Fruit fly (Drosophila melanogaster) whole organism, prepupa: ENCODE measurements around the gene CG16789.

ENCODE experiments used
- CG10631 ChIP-seq: fragments of 200-800 bp; sonication (Bioruptor generic); optimal IDR thresholded peaks from 2 replicates; lab custom pipeline; 2016; ENCODE audit warnings: missing biosample characterization, missing genetic modification characterization
- CG34406 ChIP-seq: fragments of 200-800 bp; sonication (Bioruptor generic); optimal IDR thresholded peaks from 3 replicates; lab custom pipeline; 2016; ENCODE audit warnings: missing biosample characterization, missing genetic modification characterization
- CG4318 ChIP-seq: fragments of 200-800 bp; sonication (Bioruptor generic); optimal IDR thresholded peaks from 3 replicates; lab custom pipeline; 2017; ENCODE audit warnings: missing biosample characterization, mild to moderate bottlenecking, missing genetic modification characterization
- CG6163 ChIP-seq: fragments of 200-800 bp; sonication (Bioruptor generic); IDR thresholded peaks from 3 replicates; pipeline ENCODE4 v1.3.6; 2022; ENCODE audit warnings: missing biosample characterization, missing genetic modification characterization
- CG8632 ChIP-seq: fragments of 200-800 bp; sonication (Bioruptor generic); optimal IDR thresholded peaks from 3 replicates; lab custom pipeline; 2016; ENCODE audit warnings: missing biosample characterization, missing genetic modification characterization
- Hr38 ChIP-seq: sonication (Bioruptor generic); optimal IDR thresholded peaks from 2 replicates; lab custom pipeline; 2016; ENCODE audit warnings: missing biosample characterization, missing genetic modification characterization
- OdsH ChIP-seq: fragments of 200-800 bp; sonication (Bioruptor generic); optimal IDR thresholded peaks from 3 replicates; lab custom pipeline; 2016; ENCODE audit warnings: missing biosample characterization, missing genetic modification characterization
- Sox102F ChIP-seq: fragments of 200-800 bp; sonication (Bioruptor generic); optimal IDR thresholded peaks from 2 replicates; lab custom pipeline; 2016; ENCODE audit warnings: missing biosample characterization, mild to moderate bottlenecking, missing genetic modification characterization
- dsx ChIP-seq: fragments of 200-800 bp; optimal IDR thresholded peaks from 3 replicates; lab custom pipeline; 2019; ENCODE audit warnings: missing biosample characterization, mild to moderate bottlenecking, missing genetic modification characterization, moderate library complexity; ENCODE audit not compliant: poor library complexity, severe bottlenecking
- fd85E ChIP-seq: fragments of 200-800 bp; sonication (Bioruptor generic); optimal IDR thresholded peaks from 3 replicates; lab custom pipeline; 2016; ENCODE audit warnings: missing biosample characterization, missing genetic modification characterization
- pdm3 ChIP-seq: fragments of 200-800 bp; sonication (Bioruptor generic); optimal IDR thresholded peaks from 3 replicates; lab custom pipeline; 2016; ENCODE audit warnings: missing biosample characterization, missing genetic modification characterization
- spab ChIP-seq: fragments of 200-800 bp; sonication (Bioruptor generic); optimal IDR thresholded peaks from 2 replicates; lab custom pipeline; 2017; ENCODE audit warnings: missing biosample characterization, mild to moderate bottlenecking, missing genetic modification characterization, missing genetic modification reagents
- vri ChIP-seq: fragments of 200-800 bp; sonication (Bioruptor generic); optimal IDR thresholded peaks from 3 replicates; lab custom pipeline; 2016; ENCODE audit warnings: missing biosample characterization, mild to moderate bottlenecking, missing genetic modification characterization

dm6 chr3R:9605084-9605483 is 39.1 kb downstream of the CG16789 start:
- TF ChIP-seq CG6163 (GFP tag; lab: Robert Waterston, UW) (peak; percentile 65; the same call in 2 of the 3 replicates), OdsH (peak; percentile 61), CG8632 (GFP tag; lab: Kevin White, UChicago) (peak; percentile 35), CG4318 (GFP tag; lab: Kevin White, UChicago) (no peak), fd85E (GFP tag; lab: Kevin White, UChicago) (no peak), spab (peak; percentile 65), Hr38 (GFP tag; lab: Kevin White, UChicago) (no peak), Sox102F (GFP tag; lab: Kevin White, UChicago) (peak; percentile 44), pdm3 (peak; percentile 63), CG34406 (GFP tag; lab: Kevin White, UChicago) (peak; percentile 14), dsx (GFP tag; lab: Kevin White, UChicago) (peak; percentile 61), CG10631 (peak; percentile 69), vri (GFP tag; lab: Kevin White, UChicago) (peak; percentile 13)
